Worm (Caenorhabditis elegans) whole organism, L1 larva: Measurements from ENCODE around the gene C36E6.8.

ENCODE experiments used
- C04F5.9 ChIP-seq: sonication (generic microtip); optimal IDR thresholded peaks from 2 replicates; lab custom pipeline; 2016; ENCODE audit warnings: missing genetic modification characterization, missing compliant biosample characterization
- C34B4.2 ChIP-seq: sonication (generic microtip); optimal IDR thresholded peaks from 2 replicates; lab custom pipeline; 2017; ENCODE audit warnings: mild to moderate bottlenecking, missing genetic modification characterization, missing compliant biosample characterization
- Y116A8C.19 ChIP-seq: sonication (generic microtip); optimal IDR thresholded peaks from 2 replicates; lab custom pipeline; 2016; ENCODE audit warnings: missing compliant biosample characterization, missing genetic modification characterization, borderline replicate concordance
- aha-1 ChIP-seq: fragments of 150-350 bp; optimal IDR thresholded peaks from 2 replicates; lab custom pipeline; 2014; ENCODE audit warnings: missing biosample characterization, missing genetic modification characterization
- alr-1 ChIP-seq: fragments of 200-800 bp; sonication (Bioruptor generic); optimal IDR thresholded peaks from 2 replicates; lab custom pipeline; 2018; ENCODE audit warnings: borderline replicate concordance, mild to moderate bottlenecking, missing genetic modification characterization, missing compliant biosample characterization
- blmp-1 ChIP-seq: fragments of 150-350 bp; optimal IDR thresholded peaks from 2 replicates; lab custom pipeline; 2014; ENCODE audit warnings: missing biosample characterization, missing genetic modification characterization
- ceh-8 ChIP-seq: fragments of 200-800 bp; sonication (Bioruptor generic); optimal IDR thresholded peaks from 2 replicates; lab custom pipeline; 2018; ENCODE audit warnings: mild to moderate bottlenecking, missing genetic modification characterization, moderate library complexity, missing compliant biosample characterization
- ceh-82 ChIP-seq, 3 experiments: fragments of 150-350 bp in 1 of 3; sonication (generic microtip) in 2 of 3; optimal IDR thresholded peaks; 2 replicates each; lab custom pipeline; 2014 to 2017; ENCODE audit warnings: missing biosample characterization in 3 of 3, missing genetic modification characterization in 3 of 3
- ces-1 ChIP-seq: fragments of 150-350 bp; optimal IDR thresholded peaks from 2 replicates; lab custom pipeline; 2014; ENCODE audit warnings: missing biosample characterization, missing genetic modification reagents, missing genetic modification characterization
- efl-1 ChIP-seq, 4 experiments: fragments of 150-350 bp; optimal IDR thresholded peaks in 3 of 4; peaks in 1 of 4; 1 replicate in 1 of 4; 2 replicates in 3 of 4; lab custom pipeline; 2014; ENCODE audit warnings: missing biosample characterization in 2 of 4, missing genetic modification characterization in 2 of 4, missing genetic modification reagents in 2 of 4
- egl-13 ChIP-seq: sonication (generic microtip); optimal IDR thresholded peaks from 2 replicates; lab custom pipeline; 2016; ENCODE audit warnings: missing genotype, missing genetic modification reagents, missing genetic modification characterization, missing compliant biosample characterization
- egl-27 ChIP-seq, 2 experiments: fragments of 150-350 bp in 1 of 2; sonication (generic microtip); optimal IDR thresholded peaks; 3 replicates each; lab custom pipeline; 2017 to 2018; ENCODE audit warnings: missing biosample characterization in 2 of 2, missing genetic modification characterization in 2 of 2, missing genetic modification reagents in 2 of 2
- elt-2 ChIP-seq: sonication (generic microtip); optimal IDR thresholded peaks from 2 replicates; lab custom pipeline; 2016; ENCODE audit warnings: missing genetic modification characterization, mild to moderate bottlenecking, inconsistent platforms, missing compliant biosample characterization, missing genetic modification reagents
- elt-3 ChIP-seq, 6 experiments: fragments of 150-350 bp in 1 of 6; sonication (generic microtip); optimal IDR thresholded peaks; 2 replicates each; lab custom pipeline; 2017 to 2018; ENCODE audit warnings: missing biosample characterization in 6 of 6, missing genetic modification characterization in 6 of 6, inconsistent platforms in 1 of 6
- ets-5 ChIP-seq: fragments of 200-800 bp; sonication (Bioruptor generic); IDR thresholded peaks from 2 replicates; pipeline ENCODE4 v1.3.6; 2022; ENCODE audit warnings: missing genetic modification characterization, missing compliant biosample characterization
- fkh-10 ChIP-seq: sonication (generic microtip); optimal IDR thresholded peaks from 2 replicates; lab custom pipeline; 2017; ENCODE audit warnings: missing biosample characterization, missing genetic modification reagents, missing genetic modification characterization
- fkh-4 ChIP-seq: sonication (generic microtip); optimal IDR thresholded peaks from 2 replicates; lab custom pipeline; 2016; ENCODE audit warnings: missing compliant biosample characterization, missing genetic modification characterization, borderline replicate concordance
- fkh-8 ChIP-seq: sonication (generic microtip); optimal IDR thresholded peaks from 2 replicates; lab custom pipeline; 2016; ENCODE audit warnings: mild to moderate bottlenecking, missing genetic modification characterization, missing compliant biosample characterization
- fos-1 ChIP-seq: fragments of 150-350 bp; optimal IDR thresholded peaks from 2 replicates; lab custom pipeline; 2014; ENCODE audit warnings: missing biosample characterization, missing genetic modification characterization
- grh-1 ChIP-seq: fragments of 200-800 bp; sonication (Bioruptor generic); IDR thresholded peaks from 2 replicates; pipeline ENCODE4 v1.3.6; 2022; ENCODE audit warnings: missing genetic modification reagents, missing genetic modification characterization, missing compliant biosample characterization
- hlh-17 ChIP-seq: fragments of 200-800 bp; sonication (Bioruptor generic); optimal IDR thresholded peaks from 2 replicates; lab custom pipeline; 2018; ENCODE audit warnings: missing genetic modification characterization, mild to moderate bottlenecking, missing compliant biosample characterization, moderate library complexity, borderline replicate concordance
- hpl-2 ChIP-seq: fragments of 150-350 bp; optimal IDR thresholded peaks from 2 replicates; lab custom pipeline; 2014; ENCODE audit warnings: missing biosample characterization, missing genetic modification reagents, missing genetic modification characterization
- irx-1 ChIP-seq: sonication (generic microtip); optimal IDR thresholded peaks from 2 replicates; lab custom pipeline; 2016; ENCODE audit warnings: missing genetic modification characterization, missing compliant biosample characterization
- jun-1 ChIP-seq: fragments of 150-350 bp; optimal IDR thresholded peaks from 2 replicates; lab custom pipeline; 2014; ENCODE audit warnings: missing biosample characterization, missing genetic modification reagents, missing genetic modification characterization
- lin-13 ChIP-seq: fragments of 150-350 bp; optimal IDR thresholded peaks from 2 replicates; lab custom pipeline; 2014; ENCODE audit warnings: missing biosample characterization, missing genetic modification reagents, missing genetic modification characterization
- lin-14 ChIP-seq: fragments of 200-800 bp; sonication (Bioruptor generic); optimal IDR thresholded peaks from 2 replicates; lab custom pipeline; 2018; ENCODE audit warnings: mild to moderate bottlenecking, missing genetic modification characterization, moderate library complexity, missing compliant biosample characterization
- lin-15B ChIP-seq: fragments of 150-350 bp; sonication (generic microtip); optimal IDR thresholded peaks from 3 replicates; lab custom pipeline; 2014; ENCODE audit warnings: missing biosample characterization, missing genetic modification characterization
- lin-35 ChIP-seq, 2 experiments: fragments of 150-350 bp; optimal IDR thresholded peaks; 2 replicates each; lab custom pipeline; 2014; ENCODE audit warnings: missing biosample characterization in 2 of 2, missing genetic modification characterization in 2 of 2, missing genetic modification reagents in 2 of 2
- lin-39 ChIP-seq: fragments of 150-350 bp; optimal IDR thresholded peaks from 2 replicates; lab custom pipeline; 2014; ENCODE audit warnings: missing biosample characterization, missing genetic modification reagents, missing genetic modification characterization
- lsy-2 ChIP-seq, 2 experiments: fragments of 150-350 bp; optimal IDR thresholded peaks; 2 replicates each; lab custom pipeline; 2014; ENCODE audit warnings: missing biosample characterization in 2 of 2, missing genetic modification characterization in 2 of 2
- mab-9 ChIP-seq: fragments of 200-800 bp; sonication (Bioruptor generic); IDR thresholded peaks from 2 replicates; pipeline ENCODE4 v1.3.6; 2022; ENCODE audit warnings: missing genetic modification reagents, missing genetic modification characterization, missing compliant biosample characterization
- mep-1 ChIP-seq: fragments of 150-350 bp; optimal IDR thresholded peaks from 2 replicates; lab custom pipeline; 2014; ENCODE audit warnings: missing biosample characterization, missing genetic modification characterization
- nhr-11 ChIP-seq: fragments of 150-350 bp; optimal IDR thresholded peaks from 2 replicates; lab custom pipeline; 2014; ENCODE audit warnings: missing biosample characterization, missing genetic modification characterization
- nhr-12 ChIP-seq: sonication (generic microtip); optimal IDR thresholded peaks from 2 replicates; lab custom pipeline; 2017; ENCODE audit warnings: missing biosample characterization, missing genetic modification characterization
- nhr-20 ChIP-seq: sonication (generic microtip); optimal IDR thresholded peaks from 2 replicates; lab custom pipeline; 2016; ENCODE audit warnings: mild to moderate bottlenecking, missing genetic modification characterization, missing compliant biosample characterization
- nhr-237 ChIP-seq: fragments of 150-350 bp; optimal IDR thresholded peaks from 2 replicates; lab custom pipeline; 2014; ENCODE audit warnings: missing biosample characterization, missing genetic modification characterization
- nhr-47 ChIP-seq: sonication (generic microtip); optimal IDR thresholded peaks from 2 replicates; lab custom pipeline; 2016; ENCODE audit warnings: mild to moderate bottlenecking, missing genetic modification characterization, moderate library complexity, missing compliant biosample characterization
- nhr-71 ChIP-seq: sonication (generic microtip); optimal IDR thresholded peaks from 2 replicates; lab custom pipeline; 2016; ENCODE audit warnings: mild to moderate bottlenecking, missing genetic modification characterization, moderate library complexity, missing compliant biosample characterization
- nhr-76 ChIP-seq: sonication (generic microtip); optimal IDR thresholded peaks from 2 replicates; lab custom pipeline; 2017; ENCODE audit warnings: missing biosample characterization, missing genetic modification characterization
- nhr-90 ChIP-seq: sonication (generic microtip); optimal IDR thresholded peaks from 2 replicates; lab custom pipeline; 2016; ENCODE audit warnings: mild to moderate bottlenecking, missing genetic modification characterization, missing compliant biosample characterization; ENCODE audit not compliant: poor library complexity
- pag-3 ChIP-seq: sonication (generic microtip); optimal IDR thresholded peaks from 2 replicates; lab custom pipeline; 2017; ENCODE audit warnings: missing genetic modification characterization, mild to moderate bottlenecking, missing compliant biosample characterization, antibody characterized with exemption, borderline replicate concordance; ENCODE audit not compliant: insufficient read depth
- pax-3 ChIP-seq: fragments of 200-800 bp; sonication (Bioruptor generic); optimal IDR thresholded peaks from 2 replicates; lab custom pipeline; 2018; ENCODE audit warnings: mild to moderate bottlenecking, missing genetic modification characterization, moderate library complexity, missing compliant biosample characterization
- rnt-1 ChIP-seq: sonication (generic microtip); optimal IDR thresholded peaks from 2 replicates; lab custom pipeline; 2016; ENCODE audit warnings: mild to moderate bottlenecking, missing genetic modification characterization, moderate library complexity, missing compliant biosample characterization
- skn-1 ChIP-seq: fragments of 150-350 bp; optimal IDR thresholded peaks from 2 replicates; lab custom pipeline; 2014; ENCODE audit warnings: missing biosample characterization, missing genetic modification characterization
- snu-23 ChIP-seq: sonication (generic microtip); optimal IDR thresholded peaks from 2 replicates; lab custom pipeline; 2016; ENCODE audit warnings: missing genetic modification characterization, missing compliant biosample characterization
- sox-4 ChIP-seq: sonication (generic microtip); optimal IDR thresholded peaks from 2 replicates; lab custom pipeline; 2016; ENCODE audit warnings: missing genetic modification characterization, missing compliant biosample characterization
- sptf-1 ChIP-seq: fragments of 150-350 bp; optimal IDR thresholded peaks from 2 replicates; lab custom pipeline; 2014; ENCODE audit warnings: missing biosample characterization, missing genetic modification characterization
- tbx-2 ChIP-seq: sonication (generic microtip); optimal IDR thresholded peaks from 2 replicates; lab custom pipeline; 2016; ENCODE audit warnings: missing genetic modification characterization, missing compliant biosample characterization
- tlp-1 ChIP-seq: fragments of 150-350 bp; optimal IDR thresholded peaks from 2 replicates; lab custom pipeline; 2014; ENCODE audit warnings: missing biosample characterization, missing genetic modification characterization
- unc-98 ChIP-seq: fragments of 200-800 bp; sonication (Bioruptor generic); IDR thresholded peaks from 2 replicates; pipeline ENCODE4 v1.3.6; 2022; ENCODE audit warnings: missing genetic modification characterization, missing compliant biosample characterization
- xbp-1 ChIP-seq: sonication (generic microtip); optimal IDR thresholded peaks from 2 replicates; lab custom pipeline; 2016; ENCODE audit warnings: missing genetic modification characterization, missing compliant biosample characterization
- zag-1 ChIP-seq: fragments of 150-350 bp; optimal IDR thresholded peaks from 2 replicates; lab custom pipeline; 2014; ENCODE audit warnings: missing biosample characterization, missing genetic modification characterization
- ztf-4 ChIP-seq: fragments of 150-350 bp; optimal IDR thresholded peaks from 2 replicates; lab custom pipeline; 2014; ENCODE audit warnings: missing biosample characterization, missing genetic modification characterization

C36E6.8 gene

DNA sequence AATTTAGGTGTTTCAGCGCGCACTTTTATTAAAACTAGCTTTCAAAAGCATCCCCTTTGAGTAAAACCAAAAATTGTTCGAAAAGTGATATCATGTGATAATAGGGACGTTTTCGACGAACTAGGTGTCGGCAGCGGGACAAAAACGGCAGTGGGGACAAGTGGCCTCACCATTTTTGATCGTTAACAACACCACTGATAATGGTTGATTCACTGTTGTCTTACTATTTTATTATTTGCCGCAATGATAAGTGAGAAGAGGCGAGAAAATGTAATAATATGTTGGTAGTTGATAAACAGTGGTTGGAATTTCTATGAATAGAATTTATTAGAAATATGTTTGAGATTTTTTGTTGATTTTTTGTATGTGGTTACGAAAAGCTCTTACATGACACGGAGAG lies 37.5 kb downstream of the C36E6.8 start:
- TF ChIP-seq skn-1 (tag; lab: Kevin White, UChicago), result no peak
- TF ChIP-seq ets-5 (GFP tag; lab: Robert Waterston, UW), result no peak
- peak; percentile 27 for TF ChIP-seq snu-23 (GFP tag; lab: Kevin White, UChicago)
- peak; percentile 31 for TF ChIP-seq blmp-1
- no peak for TF ChIP-seq unc-98 (GFP tag; lab: Robert Waterston, UW)
- TF ChIP-seq sptf-1 (tag; lab: Kevin White, UChicago), result no peak
- TF ChIP-seq tbx-2 (tag; lab: Kevin White, UChicago), result no peak
- TF ChIP-seq nhr-237, result no peak
- no peak for TF ChIP-seq nhr-11
- no peak for TF ChIP-seq lin-15B (tag; lab: Kevin White, UChicago)
- TF ChIP-seq Y116A8C.19 (tag; lab: Kevin White, UChicago), result no peak
- no peak for TF ChIP-seq zag-1 (tag; lab: Kevin White, UChicago)
- TF ChIP-seq nhr-47 (tag; lab: Kevin White, UChicago), result no peak
- TF ChIP-seq hpl-2 (GFP tag; lab: Kevin White, UChicago), result no peak
- no peak for TF ChIP-seq tlp-1 (tag; lab: Kevin White, UChicago)
- no peak for TF ChIP-seq alr-1 (tag; lab: Kevin White, UChicago)
- TF ChIP-seq hlh-17, result no peak
- peak; percentile 41 for TF ChIP-seq nhr-20 (tag; lab: Kevin White, UChicago)
- TF ChIP-seq mep-1 (tag; lab: Kevin White, UChicago), result peak; percentile 3
- TF ChIP-seq efl-1 (optimal IDR thresholded peaks at IDR 0.05; lab: Kevin White, UChicago), result no peak
- TF ChIP-seq efl-1 (GFP tag; optimal IDR thresholded peaks at IDR 0.05 in 1 of 2; lab: Kevin White, UChicago), result no peak
- TF ChIP-seq fos-1, result no peak
- TF ChIP-seq mab-9 (GFP tag; lab: Robert Waterston, UW), result no peak
- TF ChIP-seq lin-14 (GFP tag; lab: Kevin White, UChicago), result peak; percentile 35
- no peak for TF ChIP-seq lin-39 (tag; lab: Kevin White, UChicago)
- TF ChIP-seq jun-1 (tag; lab: Kevin White, UChicago), result no peak
- no peak for TF ChIP-seq nhr-76 (tag; lab: Kevin White, UChicago)
- no peak for TF ChIP-seq rnt-1
- no peak for TF ChIP-seq grh-1 (GFP tag; lab: Robert Waterston, UW)
- TF ChIP-seq fkh-4 (tag; lab: Kevin White, UChicago), result no peak
- no peak for TF ChIP-seq pax-3 (tag; lab: Kevin White, UChicago)
- TF ChIP-seq egl-27 (tag; optimal IDR thresholded peaks at IDR 0.05; lab: Kevin White, UChicago), result no peak
- TF ChIP-seq fkh-8 (tag; lab: Kevin White, UChicago), result no peak
- TF ChIP-seq lin-35 (GFP tag; optimal IDR thresholded peaks at IDR 0.05; lab: Kevin White, UChicago), result peak in 1 of 2 experiments; percentile 30
- no peak for TF ChIP-seq xbp-1
- no peak for TF ChIP-seq egl-13 (tag; lab: Kevin White, UChicago)
- peak; percentile 71 for TF ChIP-seq elt-2 (tag; lab: Kevin White, UChicago)
- no peak for TF ChIP-seq sox-4 (tag; lab: Kevin White, UChicago)
- no peak for TF ChIP-seq lin-13 (GFP tag; lab: Kevin White, UChicago)
- no peak for TF ChIP-seq nhr-12 (tag; lab: Kevin White, UChicago)
- no peak for TF ChIP-seq irx-1 (tag; lab: Kevin White, UChicago)
- TF ChIP-seq pag-3 (tag; lab: Kevin White, UChicago), result no peak
- peak; percentile 15 for TF ChIP-seq nhr-71
- TF ChIP-seq C34B4.2 (tag; lab: Kevin White, UChicago), result no peak
- no peak for TF ChIP-seq fkh-10 (GFP tag; lab: Kevin White, UChicago)
- TF ChIP-seq ces-1 (GFP tag; lab: Kevin White, UChicago), result no peak
- TF ChIP-seq aha-1 (tag; lab: Kevin White, UChicago), result no peak
- TF ChIP-seq ztf-4 (tag; lab: Kevin White, UChicago), result no peak
- no peak for TF ChIP-seq ceh-82 (tag; optimal IDR thresholded peaks at IDR 0.05; lab: Kevin White, UChicago)
- TF ChIP-seq C04F5.9 (tag; lab: Kevin White, UChicago), result no peak
- TF ChIP-seq lsy-2 (tag; optimal IDR thresholded peaks at IDR 0.05; lab: Kevin White, UChicago), result no peak
- peak; percentile 27 for TF ChIP-seq nhr-90 (tag; lab: Kevin White, UChicago)
- TF ChIP-seq ceh-8 (GFP tag; lab: Kevin White, UChicago), result no peak
- TF ChIP-seq elt-3 (tag; optimal IDR thresholded peaks at IDR 0.05; lab: Kevin White, UChicago), result peak in 1 of 6 experiments; percentile 66
